Worm (Caenorhabditis elegans): ENCODE data around the gene C03E10.3.

DNA sequence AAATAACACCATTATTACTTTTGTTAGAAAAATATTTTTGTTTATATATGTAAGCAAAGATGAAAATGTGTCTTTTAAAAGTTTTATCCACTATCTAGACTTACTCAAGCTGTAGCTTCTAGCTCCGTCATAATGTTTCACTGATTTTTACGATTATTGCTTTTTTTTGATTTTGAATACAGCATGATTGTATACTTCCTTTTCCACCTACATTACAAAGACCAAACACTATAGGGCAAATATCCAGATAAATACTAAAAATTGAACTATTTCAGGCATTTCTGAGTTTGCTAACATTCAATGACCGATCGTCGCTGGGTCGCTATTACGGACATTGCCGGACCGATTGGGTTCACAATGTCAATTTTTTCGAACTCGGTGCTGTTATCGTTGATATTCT lies 19.5 kb upstream of the C03E10.3 start, which contains the start of gene str-116:
- TF ChIP-seq unc-62 (GFP tag; optimal IDR thresholded peaks at IDR 0.05) (no peak), nhr-71 (tag; optimal IDR thresholded peaks at IDR 0.05) (no peak), elt-3 (tag; optimal IDR thresholded peaks at IDR 0.05) (no peak), nhr-237 (tag; optimal IDR thresholded peaks at IDR 0.05) (no peak), blmp-1 (tag; optimal IDR thresholded peaks at IDR 0.05) (no peak), lin-15B (tag; optimal IDR thresholded peaks at IDR 0.05) (no peak)
